Worm (Caenorhabditis elegans): ENCODE results near the gene srg-69.

srg-69 gene

ce11 chrII:5332345-5333124 is 22.9 kb upstream of the srg-69 start:
- TF ChIP-seq syd-9 (tag; optimal IDR thresholded peaks at IDR 0.05), result no peak
- TF ChIP-seq ceh-34 (tag; optimal IDR thresholded peaks at IDR 0.05), result no peak
- peak; percentile 8 for TF ChIP-seq elt-2 (tag; optimal IDR thresholded peaks at IDR 0.05)

ce11 chrII:5333729-5334255 is 21.7 kb upstream of the srg-69 start:
- no peak for TF ChIP-seq lim-6 (tag; optimal IDR thresholded peaks at IDR 0.05)
- no peak for TF ChIP-seq ceh-45 (GFP tag; IDR thresholded peaks at IDR 0.05)
- no peak for TF ChIP-seq dve-1 (tag; optimal IDR thresholded peaks at IDR 0.05)
- no peak for TF ChIP-seq elt-4 (tag; optimal IDR thresholded peaks at IDR 0.05)
- peak; percentile 54 for TF ChIP-seq elt-2 (tag; optimal IDR thresholded peaks at IDR 0.05)

- TF ChIP-seq pat-9 (tag; optimal IDR thresholded peaks at IDR 0.05), result no peak
- TF ChIP-seq unc-3 (GFP tag; conservative IDR thresholded peaks at IDR 0.05), result no peak
- no peak for TF ChIP-seq unc-3 (tag; optimal IDR thresholded peaks at IDR 0.05)
- TF ChIP-seq ets-4 (tag; optimal IDR thresholded peaks at IDR 0.05), result no peak
- TF ChIP-seq ref-2 (tag; optimal IDR thresholded peaks at IDR 0.05), result no peak
- no peak for TF ChIP-seq ceh-30 (tag; optimal IDR thresholded peaks at IDR 0.05)
- no peak for TF ChIP-seq elt-4 (tag; optimal IDR thresholded peaks at IDR 0.05)
- no peak for TF ChIP-seq fkh-6 (tag; optimal IDR thresholded peaks at IDR 0.05)
- no peak for TF ChIP-seq C08G9.2 (tag; optimal IDR thresholded peaks at IDR 0.05)
- no peak for TF ChIP-seq hlh-8 (tag; optimal IDR thresholded peaks at IDR 0.05)
- TF ChIP-seq ceh-31 (tag; optimal IDR thresholded peaks at IDR 0.05), result no peak
- no peak for TF ChIP-seq Y22D7AL.16 (tag; optimal IDR thresholded peaks at IDR 0.05)
- TF ChIP-seq sox-2 (GFP tag; IDR thresholded peaks at IDR 0.05), result no peak
- no peak for TF ChIP-seq pros-1 (tag; optimal IDR thresholded peaks at IDR 0.05)
- TF ChIP-seq nhr-11 (tag; optimal IDR thresholded peaks at IDR 0.05), result no peak
- no peak for TF ChIP-seq elt-2 (tag; optimal IDR thresholded peaks at IDR 0.05)
- TF ChIP-seq ceh-9 (tag; optimal IDR thresholded peaks at IDR 0.05), result no peak
- TF ChIP-seq hlh-6 (tag; optimal IDR thresholded peaks at IDR 0.05), result no peak
- TF ChIP-seq zip-5 (tag; optimal IDR thresholded peaks at IDR 0.05), result no peak
- TF ChIP-seq mec-3 (tag; optimal IDR thresholded peaks at IDR 0.05; ENCODE audit: borderline replicate concordance), result no peak
Measured at ce11 chrII:5334628-5335027, 20.9 kb upstream of the srg-69 start.

- no peak for TF ChIP-seq fkh-6 (tag; optimal IDR thresholded peaks at IDR 0.05)
- TF ChIP-seq pqm-1 (tag; optimal IDR thresholded peaks at IDR 0.05), result no peak
- no peak for TF ChIP-seq nfya-1 (tag; optimal IDR thresholded peaks at IDR 0.05)
- TF ChIP-seq npax-4 (tag; optimal IDR thresholded peaks at IDR 0.05), result no peak
- TF ChIP-seq ztf-16 (tag; optimal IDR thresholded peaks at IDR 0.05), result no peak
- no peak for TF ChIP-seq pax-1 (tag; optimal IDR thresholded peaks at IDR 0.05)
- no peak for TF ChIP-seq ttx-3 (tag; optimal IDR thresholded peaks at IDR 0.05)
- TF ChIP-seq fkh-10 (GFP tag; optimal IDR thresholded peaks at IDR 0.05), result no peak
- no peak for TF ChIP-seq elt-2 (tag; optimal IDR thresholded peaks at IDR 0.05)
- no peak for TF ChIP-seq ceh-24 (tag; optimal IDR thresholded peaks at IDR 0.05)
- no peak for TF ChIP-seq ama-1 (optimal IDR thresholded peaks at IDR 0.05)
- TF ChIP-seq nhr-232 (tag; optimal IDR thresholded peaks at IDR 0.05), result no peak
- no peak for TF ChIP-seq fax-1 (tag; optimal IDR thresholded peaks at IDR 0.05)
- TF ChIP-seq pha-2 (tag; optimal IDR thresholded peaks at IDR 0.05), result no peak
- TF ChIP-seq ets-4 (tag; optimal IDR thresholded peaks at IDR 0.05), result no peak
Measured at ce11 chrII:5335370-5336034, 20.0 kb upstream of the srg-69 start.

Measured in whole organism, late embryonic.